Worm (Caenorhabditis elegans) whole organism, L4 larva: Measurements from ENCODE around the gene srx-33.

Experiments used
- F49E8.2 ChIP-seq: sonication (generic microtip); optimal IDR thresholded peaks from 2 replicates; lab custom pipeline; 2016; ENCODE audit warnings: missing compliant biosample characterization, mild to moderate bottlenecking, missing genetic modification characterization, borderline replicate concordance
- Y5F2A.4 ChIP-seq: fragments of 200-800 bp; sonication (Bioruptor generic); optimal IDR thresholded peaks from 2 replicates; lab custom pipeline; 2018; ENCODE audit warnings: mild to moderate bottlenecking, missing genetic modification characterization, missing compliant biosample characterization
- aha-1 ChIP-seq: fragments of 150-350 bp; peaks from one replicate; lab custom pipeline; 2014; ENCODE audit warnings: missing biosample characterization, missing genetic modification characterization
- attf-4 ChIP-seq: sonication (generic microtip); optimal IDR thresholded peaks from 3 replicates; lab custom pipeline; 2017; ENCODE audit warnings: missing biosample characterization, missing genetic modification characterization
- ceh-28 ChIP-seq: fragments of 150-350 bp; optimal IDR thresholded peaks from 2 replicates; lab custom pipeline; 2014; ENCODE audit warnings: missing biosample characterization, missing genetic modification reagents, missing genetic modification characterization
- ceh-44 ChIP-seq: fragments of 200-800 bp; sonication (Bioruptor generic); IDR thresholded peaks from 2 replicates; pipeline ENCODE4 v1.3.6; 2022; ENCODE audit warnings: missing genetic modification reagents, missing genetic modification characterization, missing compliant biosample characterization
- ctbp-1 ChIP-seq: fragments of 200-800 bp; sonication (Bioruptor generic); IDR thresholded peaks from 2 replicates; pipeline ENCODE4 v1.3.6; 2022; ENCODE audit warnings: missing genetic modification reagents, missing genetic modification characterization, missing compliant biosample characterization
- daf-16 ChIP-seq, 3 experiments: sonication (generic microtip); optimal IDR thresholded peaks; 2 replicates each; lab custom pipeline; 2016 to 2017; ENCODE audit warnings: missing genetic modification characterization in 3 of 3, missing genetic modification reagents in 3 of 3, mild to moderate bottlenecking in 2 of 3, missing compliant biosample characterization in 2 of 3, missing biosample characterization in 1 of 3, moderate library complexity in 1 of 3
- dmd-6 ChIP-seq: fragments of 200-800 bp; sonication (Bioruptor generic); IDR thresholded peaks from 2 replicates; pipeline ENCODE4 v1.3.6; 2022; ENCODE audit warnings: missing genetic modification reagents, missing genetic modification characterization, missing compliant biosample characterization
- dpl-1 ChIP-seq: fragments of 150-350 bp; optimal IDR thresholded peaks from 2 replicates; lab custom pipeline; 2014; ENCODE audit warnings: missing biosample characterization, missing genetic modification reagents, missing genetic modification characterization
- duxl-1 ChIP-seq: sonication (generic microtip); optimal IDR thresholded peaks from 2 replicates; lab custom pipeline; 2016; ENCODE audit warnings: mild to moderate bottlenecking, missing genetic modification characterization, moderate library complexity, missing compliant biosample characterization; ENCODE audit not compliant: poor library complexity
- egl-27 ChIP-seq: sonication (generic microtip); optimal IDR thresholded peaks from 3 replicates; lab custom pipeline; 2017; ENCODE audit warnings: missing biosample characterization, missing genetic modification reagents, missing genetic modification characterization
- egl-43 ChIP-seq: fragments of 200-800 bp; sonication (Bioruptor generic); IDR thresholded peaks from 2 replicates; pipeline ENCODE4 v1.3.6; 2022; ENCODE audit warnings: missing genetic modification reagents, missing genetic modification characterization, missing compliant biosample characterization
- hif-1 ChIP-seq, 2 experiments: sonication (generic microtip); optimal IDR thresholded peaks; 2 replicates each; lab custom pipeline; 2016 to 2017; ENCODE audit warnings: missing compliant biosample characterization in 2 of 2, missing genetic modification characterization in 2 of 2, missing genetic modification reagents in 2 of 2, missing genotype in 2 of 2, mild to moderate bottlenecking in 1 of 2
- hmg-1.1 ChIP-seq: fragments of 200-800 bp; sonication (Bioruptor generic); IDR thresholded peaks from 2 replicates; pipeline ENCODE4 v1.3.6; 2022; ENCODE audit warnings: missing genetic modification reagents, missing genetic modification characterization, missing compliant biosample characterization
- jun-1 ChIP-seq: fragments of 150-350 bp; optimal IDR thresholded peaks from 2 replicates; lab custom pipeline; 2014; ENCODE audit warnings: missing biosample characterization, missing genetic modification reagents, missing genetic modification characterization
- lim-7 ChIP-seq: fragments of 200-800 bp; sonication (Bioruptor generic); IDR thresholded peaks from 2 replicates; pipeline ENCODE4 v1.3.6; 2022; ENCODE audit warnings: missing genetic modification characterization, missing compliant biosample characterization
- lin-13 ChIP-seq: fragments of 150-350 bp; optimal IDR thresholded peaks from 2 replicates; lab custom pipeline; 2014; ENCODE audit warnings: missing biosample characterization, missing genetic modification reagents, missing genetic modification characterization
- lin-38 ChIP-seq: fragments of 200-800 bp; sonication (Bioruptor generic); IDR thresholded peaks from 2 replicates; pipeline ENCODE4 v1.3.6; 2022; ENCODE audit warnings: missing genetic modification reagents, missing genetic modification characterization, missing compliant biosample characterization
- lin-39 ChIP-seq: fragments of 150-350 bp; optimal IDR thresholded peaks from 2 replicates; lab custom pipeline; 2014; ENCODE audit warnings: missing biosample characterization, missing genetic modification reagents, missing genetic modification characterization
- madf-9 ChIP-seq: fragments of 200-800 bp; sonication (Bioruptor generic); conservative IDR thresholded peaks from 2 replicates; pipeline ENCODE4 v1.3.6; 2022; ENCODE audit warnings: missing genetic modification reagents, missing genetic modification characterization, missing compliant biosample characterization
- mep-1 ChIP-seq: fragments of 150-350 bp; sonication (generic microtip); optimal IDR thresholded peaks from 3 replicates; lab custom pipeline; 2014; ENCODE audit warnings: missing biosample characterization, missing genetic modification characterization
- mes-2 ChIP-seq: sonication (generic microtip); optimal IDR thresholded peaks from 2 replicates; lab custom pipeline; 2016; ENCODE audit warnings: missing genotype, mild to moderate bottlenecking, missing genetic modification characterization, missing compliant biosample characterization; ENCODE audit not compliant: poor library complexity, severe bottlenecking
- nhr-10 ChIP-seq: fragments of 150-350 bp; optimal IDR thresholded peaks from 2 replicates; lab custom pipeline; 2014; ENCODE audit warnings: missing biosample characterization, missing genetic modification characterization
- nhr-6 ChIP-seq: fragments of 150-350 bp; optimal IDR thresholded peaks from 2 replicates; lab custom pipeline; 2014; ENCODE audit warnings: missing biosample characterization, missing genetic modification characterization
- nhr-76 ChIP-seq: fragments of 150-350 bp; optimal IDR thresholded peaks from 2 replicates; lab custom pipeline; 2014; ENCODE audit warnings: missing biosample characterization, missing genetic modification characterization
- php-3 ChIP-seq: fragments of 200-800 bp; sonication (Bioruptor generic); IDR thresholded peaks from 2 replicates; pipeline ENCODE4 v1.3.6; 2022; ENCODE audit warnings: missing genetic modification reagents, missing genetic modification characterization, missing compliant biosample characterization
- pqm-1 ChIP-seq: sonication (generic microtip); optimal IDR thresholded peaks from 2 replicates; lab custom pipeline; 2017; ENCODE audit warnings: missing biosample characterization, missing genetic modification characterization
- tag-97 ChIP-seq: fragments of 200-800 bp; sonication (Bioruptor generic); IDR thresholded peaks from 2 replicates; pipeline ENCODE4 v1.3.6; 2022; ENCODE audit warnings: missing genetic modification characterization, missing compliant biosample characterization
- unc-130 ChIP-seq: sonication (generic microtip); optimal IDR thresholded peaks from 2 replicates; lab custom pipeline; 2016; ENCODE audit warnings: missing genetic modification reagents, missing genetic modification characterization, missing compliant biosample characterization
- unc-39 ChIP-seq: sonication (generic microtip); optimal IDR thresholded peaks from 2 replicates; lab custom pipeline; 2017; ENCODE audit warnings: missing biosample characterization, missing genetic modification characterization
- unc-62 ChIP-seq, 3 experiments: fragments of 150-350 bp in 1 of 3; sonication (generic microtip); optimal IDR thresholded peaks in 2 of 3; peaks in 1 of 3; 1 replicate in 1 of 3; 2 replicates in 2 of 3; lab custom pipeline; 2014 to 2017; ENCODE audit warnings: missing biosample characterization in 3 of 3, missing genetic modification characterization in 3 of 3, missing genetic modification reagents in 3 of 3, missing genotype in 1 of 3
- vab-7 ChIP-seq: fragments of 200-800 bp; sonication (Bioruptor generic); IDR thresholded peaks from 2 replicates; pipeline ENCODE4 v1.3.6; 2022; ENCODE audit warnings: missing genetic modification reagents, missing genetic modification characterization, missing compliant biosample characterization
- zfp-2 ChIP-seq: sonication (generic microtip); optimal IDR thresholded peaks from 2 replicates; lab custom pipeline; 2016; ENCODE audit warnings: mild to moderate bottlenecking, missing genetic modification characterization, missing compliant biosample characterization
- zip-2 ChIP-seq: fragments of 150-350 bp; optimal IDR thresholded peaks from 2 replicates; lab custom pipeline; 2014; ENCODE audit warnings: missing biosample characterization, missing genetic modification characterization
- ztf-11 ChIP-seq: fragments of 150-350 bp; optimal IDR thresholded peaks from 2 replicates; lab custom pipeline; 2014; ENCODE audit warnings: missing biosample characterization, missing genetic modification characterization

srx-33 gene

DNA sequence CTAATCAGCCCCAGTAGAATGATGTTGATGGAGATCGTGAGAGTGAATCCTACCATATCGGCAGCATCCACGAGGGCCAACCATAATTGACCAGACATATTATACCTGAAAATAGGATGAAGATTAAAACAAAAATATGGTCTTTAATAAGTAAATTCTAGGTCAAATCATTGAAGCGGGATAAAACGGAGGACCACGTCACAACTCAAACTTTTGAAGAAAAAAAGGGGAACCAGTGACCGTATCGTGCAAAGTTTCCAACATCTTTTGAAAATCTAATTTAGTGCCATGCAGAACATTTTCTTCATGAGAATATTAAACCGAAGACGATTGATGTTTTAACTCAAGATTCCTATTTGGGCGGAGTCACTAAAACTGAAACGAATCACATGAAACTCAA lies 19.6 kb upstream of the srx-33 start, which contains the start of gene str-112:
str-112 (minus strand) TSS at position 101 of the 400 bp plus-strand sequence.
- TF ChIP-seq aha-1 (tag; lab: Kevin White, UChicago) (no peak), pqm-1 (tag; lab: Kevin White, UChicago) (no peak)

DNA sequence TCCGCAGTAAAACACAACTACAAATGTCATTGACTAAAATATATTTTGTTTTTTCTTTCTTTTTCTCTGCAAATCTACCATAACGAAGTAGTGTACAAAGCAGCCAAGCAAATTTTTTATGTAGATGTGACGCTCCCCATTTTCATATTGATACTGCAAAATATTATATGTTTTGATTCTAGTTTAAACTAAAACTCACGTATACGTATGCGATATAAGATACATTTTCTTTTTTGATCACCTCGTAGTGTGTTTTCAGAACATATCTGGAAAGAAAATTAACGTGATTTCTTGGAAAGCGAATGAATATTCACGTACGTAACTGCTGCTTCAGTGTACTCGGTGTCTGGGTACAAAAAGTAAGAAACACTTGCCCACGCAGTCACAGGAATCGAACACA lies 18.2 kb upstream of the srx-33 start:
- TF ChIP-seq unc-39 (tag; lab: Kevin White, UChicago) (no peak), zfp-2 (no peak), nhr-6 (no peak), ceh-28 (tag; lab: Kevin White, UChicago) (no peak), unc-62 (GFP tag; optimal IDR thresholded peaks at IDR 0.05 in 1 of 2; lab: Kevin White, UChicago) (peak in 1 of 2 experiments; percentile 94), unc-62 (tag; optimal IDR thresholded peaks at IDR 0.05; lab: Kevin White, UChicago) (no peak), madf-9 (GFP tag; lab: Robert Waterston, UW) (no peak), lin-13 (GFP tag; lab: Kevin White, UChicago) (no peak), nhr-76 (tag; lab: Kevin White, UChicago) (no peak), ctbp-1 (GFP tag; lab: Robert Waterston, UW) (no peak)

DNA sequence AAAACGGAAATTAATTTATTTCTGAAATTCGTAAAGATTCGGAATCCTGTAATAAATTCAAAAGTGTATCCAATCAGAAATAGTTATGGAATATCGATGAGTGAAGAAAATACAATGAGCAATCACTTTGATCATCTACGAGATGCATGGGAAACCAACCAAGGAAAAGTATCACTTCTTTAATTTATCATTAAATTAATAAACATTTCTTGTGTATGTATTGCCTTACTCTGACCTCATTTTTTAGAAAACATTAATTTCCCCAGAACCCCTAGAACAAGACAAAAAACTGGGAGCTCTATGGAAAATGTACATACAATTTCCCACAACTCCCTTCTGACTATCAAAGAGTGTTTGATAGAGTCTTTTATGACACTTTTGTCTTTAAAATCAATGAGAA lies 15.3 kb upstream of the srx-33 start, which contains the start of gene F10D2.16:
F10D2.16 (plus strand) TSS at position 301 of the 400 bp plus-strand sequence.
- TF ChIP-seq hmg-1.1 (GFP tag; lab: Robert Waterston, UW) (no peak), madf-9 (GFP tag; lab: Robert Waterston, UW) (no peak), tag-97 (GFP tag; lab: Robert Waterston, UW) (no peak), php-3 (no peak), lin-39 (tag; lab: Kevin White, UChicago) (no peak), egl-27 (tag; lab: Kevin White, UChicago) (no peak), zip-2 (tag; lab: Kevin White, UChicago) (no peak), ztf-11 (tag; lab: Kevin White, UChicago) (no peak), Y5F2A.4 (no peak), daf-16 (GFP tag; optimal IDR thresholded peaks at IDR 0.05; lab: Kevin White, UChicago) (no peak), daf-16 (tag; optimal IDR thresholded peaks at IDR 0.05; lab: Kevin White, UChicago) (no peak), lin-38 (no peak), egl-43 (no peak), unc-130 (GFP tag; lab: Kevin White, UChicago) (no peak), ceh-44 (GFP tag; lab: Robert Waterston, UW) (no peak), F49E8.2 (tag; lab: Kevin White, UChicago) (no peak), duxl-1 (tag; lab: Kevin White, UChicago) (no peak), vab-7 (no peak), mep-1 (tag; lab: Kevin White, UChicago) (no peak), dpl-1 (no peak), nhr-6 (no peak)

DNA sequence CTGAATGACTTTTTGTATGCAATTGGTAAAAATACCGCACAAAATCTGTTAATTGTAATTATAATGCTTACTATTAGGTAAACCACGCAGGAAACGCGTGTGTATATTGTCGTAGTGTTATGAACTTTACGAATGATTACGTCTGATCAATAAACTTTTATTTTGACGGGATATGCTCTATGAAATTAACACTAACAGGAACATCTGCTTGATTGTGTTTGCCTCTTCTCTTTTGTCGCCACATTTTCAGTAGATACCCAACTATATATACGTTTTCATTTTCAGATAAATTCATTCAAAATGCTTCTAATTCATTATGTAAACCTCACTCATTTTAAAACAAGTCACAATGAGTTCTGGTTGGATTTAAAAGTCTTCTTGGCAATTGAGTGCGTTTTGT lies 13.6 kb upstream of the srx-33 start, which contains the start of gene sre-10:
sre-10 (plus strand) TSS at position 301 of the 400 bp plus-strand sequence.
- TF ChIP-seq nhr-10 (tag; lab: Kevin White, UChicago) (no peak), mes-2 (no peak), hif-1 (tag; optimal IDR thresholded peaks at IDR 0.05; lab: Kevin White, UChicago) (no peak), jun-1 (no peak), dmd-6 (GFP tag; lab: Robert Waterston, UW) (no peak), lim-7 (GFP tag; lab: Robert Waterston, UW) (no peak), attf-4 (no peak), unc-39 (tag; lab: Kevin White, UChicago) (no peak)
